Worm (Caenorhabditis elegans) whole organism, L4/young adult: ENCODE data around the gene ctsa-3.2.

Experiments used
- W03F9.2 ChIP-seq: fragments of 150-350 bp; optimal IDR thresholded peaks from 2 replicates; lab custom pipeline; 2014; ENCODE audit warnings: missing biosample characterization, missing genetic modification characterization
- dao-5 ChIP-seq: sonication (generic microtip); optimal IDR thresholded peaks from 2 replicates; lab custom pipeline; 2016; ENCODE audit warnings: missing genotype, missing genetic modification characterization, moderate library complexity, missing compliant biosample characterization
- him-1 ChIP-seq: sonication (generic microtip); optimal IDR thresholded peaks from 2 replicates; lab custom pipeline; 2016; ENCODE audit warnings: missing genotype, missing genetic modification reagents, missing genetic modification characterization, missing compliant biosample characterization

ce11 chrII:9917904-9918303, 42.9 kb downstream of the ctsa-3.2 start, which contains the start of gene C05C10.8:
- TF ChIP-seq him-1 (tag; lab: Kevin White, UChicago) (no peak), W03F9.2 (no peak), dao-5 (tag; lab: Kevin White, UChicago) (no peak)
